Worm (Caenorhabditis elegans) whole organism, L1 larva: ENCODE measurements around the gene F29A7.4.

Experiments
- aly-2 ChIP-seq: fragments of 150-350 bp; optimal IDR thresholded peaks from 2 replicates; lab custom pipeline; 2014; ENCODE audit warnings: missing biosample characterization, missing genetic modification characterization
- ama-1 ChIP-seq: fragments of 150-350 bp; optimal IDR thresholded peaks from 2 replicates; lab custom pipeline; 2014
- jun-1 ChIP-seq: fragments of 150-350 bp; optimal IDR thresholded peaks from 2 replicates; lab custom pipeline; 2014; ENCODE audit warnings: missing biosample characterization, missing genetic modification reagents, missing genetic modification characterization
- lin-39 ChIP-seq: fragments of 150-350 bp; optimal IDR thresholded peaks from 2 replicates; lab custom pipeline; 2014; ENCODE audit warnings: missing biosample characterization, missing genetic modification reagents, missing genetic modification characterization
- lir-3 ChIP-seq: sonication (generic microtip); optimal IDR thresholded peaks from 2 replicates; lab custom pipeline; 2016; ENCODE audit warnings: mild to moderate bottlenecking, missing genetic modification characterization, moderate library complexity, missing compliant biosample characterization; ENCODE audit not compliant: poor library complexity
- nhr-12 ChIP-seq: sonication (generic microtip); optimal IDR thresholded peaks from 2 replicates; lab custom pipeline; 2017; ENCODE audit warnings: missing biosample characterization, missing genetic modification characterization
- nhr-28 ChIP-seq: fragments of 150-350 bp; optimal IDR thresholded peaks from 2 replicates; lab custom pipeline; 2014; ENCODE audit warnings: missing biosample characterization, missing genetic modification characterization
- pqm-1 ChIP-seq: sonication (generic microtip); optimal IDR thresholded peaks from 3 replicates; lab custom pipeline; 2017; ENCODE audit warnings: missing biosample characterization, missing genetic modification characterization
- skn-1 ChIP-seq: fragments of 150-350 bp; optimal IDR thresholded peaks from 2 replicates; lab custom pipeline; 2014; ENCODE audit warnings: missing biosample characterization, missing genetic modification characterization
- unc-130 ChIP-seq: fragments of 150-350 bp; optimal IDR thresholded peaks from 2 replicates; lab custom pipeline; 2017; ENCODE audit warnings: missing biosample characterization, missing genetic modification characterization, inconsistent platforms

DNA sequence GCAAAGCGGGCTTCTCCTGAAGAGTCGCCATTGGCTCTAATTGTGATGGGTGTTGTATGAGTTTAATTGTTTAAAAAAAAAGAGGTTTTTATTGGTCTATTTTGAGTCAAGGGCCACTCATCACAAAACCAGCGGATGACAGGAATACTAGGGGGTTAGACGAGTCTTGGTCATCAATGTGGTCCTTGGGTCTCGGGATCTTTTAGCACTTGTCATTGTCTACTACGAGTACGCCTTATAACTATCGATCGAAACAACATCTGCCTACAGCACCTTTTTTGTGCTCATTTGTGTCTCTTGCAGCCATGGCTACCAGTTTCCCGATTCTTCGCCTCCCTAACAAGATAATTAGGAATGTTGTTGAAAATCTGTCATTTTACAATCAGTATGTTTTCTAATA lies 14.9 kb downstream of the F29A7.4 start, which contains the start of gene fbxb-108:
- TF ChIP-seq jun-1 (tag; lab: Kevin White, UChicago) (no peak), skn-1 (tag; lab: Kevin White, UChicago) (no peak), aly-2 (no peak), nhr-28 (tag; lab: Kevin White, UChicago) (no peak), nhr-12 (tag; lab: Kevin White, UChicago) (no peak), lir-3 (tag; lab: Kevin White, UChicago) (no peak), ama-1 (lab: Kevin White, UChicago) (no peak), pqm-1 (tag; lab: Kevin White, UChicago) (no peak), lin-39 (no peak), unc-130 (tag; lab: Kevin White, UChicago) (no peak)
